Fruit fly (Drosophila melanogaster): ENCODE measurements around the gene mthl8.

Gene mthl8

dm6 chr3L:69310-69709 is 47.1 kb downstream of the mthl8 start (continued):
- TF ChIP-seq dsx (GFP tag; optimal IDR thresholded peaks at IDR 0.05; ENCODE audit: poor library complexity, severe bottlenecking): peak; percentile 73
- TF ChIP-seq Sox102F (GFP tag; optimal IDR thresholded peaks at IDR 0.05): no peak
- peak in 1 of 2 experiments; percentile 25 for TF ChIP-seq salr (GFP tag; optimal IDR thresholded peaks at IDR 0.05)
- TF ChIP-seq acj6 (GFP tag; optimal IDR thresholded peaks at IDR 0.05): no peak
- no peak for TF ChIP-seq dac (GFP tag; optimal IDR thresholded peaks at IDR 0.05)
- TF ChIP-seq Lpt (GFP tag; optimal IDR thresholded peaks at IDR 0.05): no peak
- TF ChIP-seq CG8319 (GFP tag; optimal IDR thresholded peaks at IDR 0.05): no peak

- TF ChIP-seq fd59A (GFP tag; optimal IDR thresholded peaks at IDR 0.05) (no peak), achi (GFP tag; optimal IDR thresholded peaks at IDR 0.05) (peak; percentile 19), CG8632 (GFP tag; optimal IDR thresholded peaks at IDR 0.05) (no peak), dsx (GFP tag; optimal IDR thresholded peaks at IDR 0.05; ENCODE audit: poor library complexity, severe bottlenecking) (peak; percentile 7), CG9139 (GFP tag; optimal IDR thresholded peaks at IDR 0.05) (no peak), CG3919 (GFP tag; optimal IDR thresholded peaks at IDR 0.05) (peak; percentile 3), CG3032 (tag; optimal IDR thresholded peaks at IDR 0.05) (no peak), CG10631 (GFP tag; optimal IDR thresholded peaks at IDR 0.05) (peak; percentile 12), topi (GFP tag; optimal IDR thresholded peaks at IDR 0.05) (peak; percentile 45), Ets21C (GFP tag; optimal IDR thresholded peaks at IDR 0.05) (no peak), CG8319 (GFP tag; optimal IDR thresholded peaks at IDR 0.05) (no peak), CG34406 (GFP tag; optimal IDR thresholded peaks at IDR 0.05) (peak; percentile 4), CG15336 (GFP tag; IDR thresholded peaks at IDR 0.05) (no peak), CG6854 (GFP tag; optimal IDR thresholded peaks at IDR 0.05) (no peak), Hr38 (GFP tag; optimal IDR thresholded peaks at IDR 0.05) (no peak), CG16779 (tag; optimal IDR thresholded peaks at IDR 0.05) (no peak), svp (GFP tag) (peak; percentile 70), pdm3 (GFP tag; optimal IDR thresholded peaks at IDR 0.05) (peak; percentile 10), Eip93F (GFP tag; optimal IDR thresholded peaks at IDR 0.05) (no peak), salr (GFP tag; optimal IDR thresholded peaks at IDR 0.05) (no peak), spab (GFP tag; optimal IDR thresholded peaks at IDR 0.05) (peak; percentile 21), CG31627 (GFP tag; optimal IDR thresholded peaks at IDR 0.05) (peak; percentile 6), CG6808 (GFP tag; optimal IDR thresholded peaks at IDR 0.05) (no peak), ss (GFP tag; optimal IDR thresholded peaks at IDR 0.05) (peak in 1 of 2 experiments; percentile 2), esn (GFP tag; optimal IDR thresholded peaks at IDR 0.05) (no peak), Lpt (GFP tag; optimal IDR thresholded peaks at IDR 0.05) (no peak), Met (GFP tag; optimal IDR thresholded peaks at IDR 0.05) (peak; percentile 23), CG4318 (GFP tag; optimal IDR thresholded peaks at IDR 0.05) (no peak), Blimp-1 (GFP tag; optimal IDR thresholded peaks at IDR 0.05) (no peak), cyc (GFP tag; optimal IDR thresholded peaks at IDR 0.05) (no peak), Eip75B (GFP tag; optimal IDR thresholded peaks at IDR 0.05) (peak; percentile 25), CG32006 (GFP tag; optimal IDR thresholded peaks at IDR 0.05) (no peak), OdsH (GFP tag; optimal IDR thresholded peaks at IDR 0.05) (peak; percentile 37), fkh (GFP tag; optimal IDR thresholded peaks at IDR 0.05) (no peak), CG11902 (GFP tag; optimal IDR thresholded peaks at IDR 0.05) (no peak), acj6 (GFP tag; optimal IDR thresholded peaks at IDR 0.05) (peak; percentile 20), CG10669 (GFP tag; optimal IDR thresholded peaks at IDR 0.05) (peak; percentile 37), net (GFP tag; optimal IDR thresholded peaks at IDR 0.05) (peak; percentile 9), CG6163 (GFP tag; IDR thresholded peaks at IDR 0.05) (0 out of 3 replicates have a peak, but pooled peaks have one; percentile 20), CG1621 (tag; optimal IDR thresholded peaks at IDR 0.05) (no peak), CG11762 (GFP tag; optimal IDR thresholded peaks at IDR 0.05; ENCODE audit: insufficient read depth) (no peak), CG6276 (GFP tag; optimal IDR thresholded peaks at IDR 0.05) (no peak), Ets96B (tag; optimal IDR thresholded peaks at IDR 0.05) (peak; percentile 63), Eip78C (GFP tag) (peak; percentile 79), Sox14 (GFP tag; optimal IDR thresholded peaks at IDR 0.05) (peak; percentile 23), lz (GFP tag; optimal IDR thresholded peaks at IDR 0.05) (no peak), CG6792 (GFP tag; optimal IDR thresholded peaks at IDR 0.05) (no peak)
These were observed 49.0 kb downstream of the mthl8 start for dm6 chr3L:71247-71646.

All from whole organism, prepupa.